Fruit fly (Drosophila melanogaster) whole organism, wandering third instar larva: ENCODE data around the gene Diedel.

ENCODE experiments used
- CrebA ChIP-seq: fragments of 200-800 bp; sonication (Bioruptor generic); optimal IDR thresholded peaks from 2 replicates; lab custom pipeline; 2016; ENCODE audit warnings: missing biosample characterization, mild to moderate bottlenecking, missing genetic modification characterization, borderline replicate concordance
- Myc ChIP-seq: fragments of >200 bp; optimal IDR thresholded peaks from 2 replicates; lab custom pipeline; 2017
- Sp1 ChIP-seq: fragments of 200-800 bp; sonication (Bioruptor generic); optimal IDR thresholded peaks from 3 replicates; lab custom pipeline; 2019; ENCODE audit warnings: missing biosample characterization, mild to moderate bottlenecking, missing genetic modification characterization, moderate library complexity
- br ChIP-seq: fragments of 200-800 bp; sonication (Bioruptor generic); optimal IDR thresholded peaks from 2 replicates; lab custom pipeline; 2016; ENCODE audit warnings: missing biosample characterization, missing genetic modification characterization
- h ChIP-seq: fragments of 200-800 bp; sonication (Bioruptor generic); optimal IDR thresholded peaks from 3 replicates; lab custom pipeline; 2016; ENCODE audit warnings: missing biosample characterization, mild to moderate bottlenecking, missing genetic modification characterization
- lola ChIP-seq: fragments of >200 bp; optimal IDR thresholded peaks from 2 replicates; lab custom pipeline; 2017; ENCODE audit warnings: missing biosample characterization, missing genetic modification characterization
- sv ChIP-seq: fragments of 200-800 bp; sonication (Bioruptor generic); optimal IDR thresholded peaks from 3 replicates; lab custom pipeline; 2016; ENCODE audit warnings: missing biosample characterization, missing genetic modification characterization
- tai ChIP-seq: sonication (Bioruptor generic); optimal IDR thresholded peaks from 2 replicates; lab custom pipeline; 2016; ENCODE audit warnings: missing biosample characterization, missing genetic modification characterization

DNA sequence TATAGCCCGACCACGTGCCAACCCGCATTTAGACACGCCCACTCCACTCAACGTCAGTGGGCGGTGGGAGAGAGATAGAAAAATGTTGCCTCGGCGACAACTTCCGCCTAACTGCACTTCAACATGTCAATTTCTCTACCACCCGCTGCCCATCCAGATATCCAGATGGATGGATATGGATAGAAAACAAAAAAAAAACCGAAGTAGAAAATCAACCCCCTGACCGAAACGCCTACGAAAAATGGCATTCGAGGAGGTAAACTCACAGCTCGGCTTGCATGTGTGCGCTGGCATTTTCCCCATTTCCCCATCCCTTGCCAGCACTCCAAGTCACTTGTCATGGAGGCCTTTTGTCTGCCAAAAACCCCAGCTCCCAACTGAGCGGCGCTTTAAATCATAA, 26.9 kb upstream of the Diedel start:
- TF ChIP-seq sv (GFP tag; lab: Kevin White, UChicago) (no peak), lola (GFP tag; lab: Kevin White, UChicago) (no peak), tai (no peak), Sp1 (GFP tag; lab: Kevin White, UChicago) (no peak), CrebA (GFP tag; lab: Kevin White, UChicago) (no peak), Myc (lab: Kevin White, UChicago) (no peak), h (GFP tag; lab: Kevin White, UChicago) (no peak), br (GFP tag; lab: Kevin White, UChicago) (no peak)
